Worm (Caenorhabditis elegans) whole organism, L4 larva: Measurements from ENCODE around the gene F58G6.7.

Experiments used
- F10B5.3 ChIP-seq: sonication (generic microtip); optimal IDR thresholded peaks from 2 replicates; lab custom pipeline; 2016; ENCODE audit warnings: mild to moderate bottlenecking, missing genetic modification characterization, missing compliant biosample characterization
- F26F4.8 ChIP-seq: fragments of 200-800 bp; sonication (Bioruptor generic); conservative IDR thresholded peaks from 2 replicates; pipeline ENCODE4 v1.3.6; 2022; ENCODE audit warnings: missing genetic modification characterization, missing compliant biosample characterization
- Y48G9A.11 ChIP-seq: fragments of 200-800 bp; sonication (Bioruptor generic); IDR thresholded peaks from 2 replicates; pipeline ENCODE4 v1.3.6; 2022; ENCODE audit warnings: missing genetic modification reagents, missing genetic modification characterization, missing compliant biosample characterization
- ZK337.2 ChIP-seq: fragments of 200-800 bp; sonication (Bioruptor generic); IDR thresholded peaks from 2 replicates; pipeline ENCODE4 v1.3.6; 2022; ENCODE audit warnings: missing genetic modification reagents, missing genetic modification characterization, missing compliant biosample characterization
- ama-1 ChIP-seq: fragments of 150-350 bp; optimal IDR thresholded peaks from 2 replicates; lab custom pipeline; 2014; ENCODE audit warnings: inconsistent platforms, mixed read lengths
- attf-4 ChIP-seq: sonication (generic microtip); optimal IDR thresholded peaks from 3 replicates; lab custom pipeline; 2017; ENCODE audit warnings: missing biosample characterization, missing genetic modification characterization
- ceh-28 ChIP-seq: fragments of 150-350 bp; optimal IDR thresholded peaks from 2 replicates; lab custom pipeline; 2014; ENCODE audit warnings: missing biosample characterization, missing genetic modification reagents, missing genetic modification characterization
- ces-1 ChIP-seq: fragments of 150-350 bp; sonication (generic microtip); optimal IDR thresholded peaks from 4 replicates; lab custom pipeline; 2014; ENCODE audit warnings: missing biosample characterization, missing genetic modification reagents, missing genetic modification characterization
- ctbp-1 ChIP-seq: fragments of 200-800 bp; sonication (Bioruptor generic); IDR thresholded peaks from 2 replicates; pipeline ENCODE4 v1.3.6; 2022; ENCODE audit warnings: missing genetic modification reagents, missing genetic modification characterization, missing compliant biosample characterization
- daf-8 ChIP-seq: fragments of 200-800 bp; sonication (Bioruptor generic); IDR thresholded peaks from 2 replicates; pipeline ENCODE4 v1.3.6; 2022; ENCODE audit warnings: missing genetic modification characterization, missing compliant biosample characterization
- dmd-9 ChIP-seq: fragments of 200-800 bp; sonication (Bioruptor generic); IDR thresholded peaks from 2 replicates; pipeline ENCODE4 v1.3.6; 2022; ENCODE audit warnings: missing genetic modification reagents, missing genetic modification characterization, missing compliant biosample characterization
- dve-1 ChIP-seq: sonication (generic microtip); optimal IDR thresholded peaks from 2 replicates; lab custom pipeline; 2017; ENCODE audit warnings: antibody characterized with exemption, mild to moderate bottlenecking, missing genetic modification characterization, missing compliant biosample characterization; ENCODE audit not compliant: insufficient read depth
- egl-27 ChIP-seq: sonication (generic microtip); optimal IDR thresholded peaks from 3 replicates; lab custom pipeline; 2017; ENCODE audit warnings: missing biosample characterization, missing genetic modification reagents, missing genetic modification characterization
- egl-43 ChIP-seq: fragments of 200-800 bp; sonication (Bioruptor generic); IDR thresholded peaks from 2 replicates; pipeline ENCODE4 v1.3.6; 2022; ENCODE audit warnings: missing genetic modification reagents, missing genetic modification characterization, missing compliant biosample characterization
- fos-1 ChIP-seq: fragments of 150-350 bp; optimal IDR thresholded peaks from 2 replicates; lab custom pipeline; 2014; ENCODE audit warnings: missing biosample characterization, missing genetic modification characterization
- hlh-11 ChIP-seq: fragments of 200-800 bp; sonication (Bioruptor generic); optimal IDR thresholded peaks from 2 replicates; lab custom pipeline; 2018; ENCODE audit warnings: mild to moderate bottlenecking, missing genetic modification characterization, missing compliant biosample characterization
- hlh-30 ChIP-seq: sonication (generic microtip); optimal IDR thresholded peaks from 2 replicates; lab custom pipeline; 2017; ENCODE audit warnings: antibody characterized with exemption, mild to moderate bottlenecking, missing genetic modification characterization, missing compliant biosample characterization; ENCODE audit not compliant: insufficient read depth
- lin-29 ChIP-seq: fragments of 200-800 bp; sonication (Bioruptor generic); IDR thresholded peaks from 2 replicates; pipeline ENCODE4 v1.3.6; 2022; ENCODE audit warnings: missing genetic modification reagents, missing genetic modification characterization, missing compliant biosample characterization
- lin-39 ChIP-seq: fragments of 150-350 bp; optimal IDR thresholded peaks from 2 replicates; lab custom pipeline; 2014; ENCODE audit warnings: missing biosample characterization, missing genetic modification reagents, missing genetic modification characterization
- nhr-25 ChIP-seq: sonication (generic microtip); optimal IDR thresholded peaks from 2 replicates; lab custom pipeline; 2017; ENCODE audit warnings: missing genetic modification characterization, mild to moderate bottlenecking, missing compliant biosample characterization, antibody characterized with exemption, moderate library complexity, borderline replicate concordance; ENCODE audit not compliant: insufficient read depth
- nhr-28 ChIP-seq: fragments of 150-350 bp; optimal IDR thresholded peaks from 2 replicates; lab custom pipeline; 2014; ENCODE audit warnings: missing biosample characterization, missing genetic modification characterization
- nhr-48 ChIP-seq: sonication (generic microtip); optimal IDR thresholded peaks from 2 replicates; lab custom pipeline; 2016; ENCODE audit warnings: mild to moderate bottlenecking, missing genetic modification characterization, missing compliant biosample characterization
- nhr-77 ChIP-seq: fragments of 150-350 bp; optimal IDR thresholded peaks from 2 replicates; lab custom pipeline; 2014; ENCODE audit warnings: missing biosample characterization, missing genetic modification characterization
- pqm-1 ChIP-seq: sonication (generic microtip); optimal IDR thresholded peaks from 2 replicates; lab custom pipeline; 2017; ENCODE audit warnings: missing biosample characterization, missing genetic modification characterization
- rbr-2 ChIP-seq: sonication (generic microtip); optimal IDR thresholded peaks from 2 replicates; lab custom pipeline; 2016; ENCODE audit warnings: missing genotype, missing genetic modification characterization, missing compliant biosample characterization
- saeg-2 ChIP-seq: fragments of 200-800 bp; sonication (Bioruptor generic); IDR thresholded peaks from 2 replicates; pipeline ENCODE4 v1.3.6; 2022; ENCODE audit warnings: missing genetic modification reagents, missing genetic modification characterization, missing compliant biosample characterization
- sdz-12 ChIP-seq: fragments of 200-800 bp; sonication (Bioruptor generic); optimal IDR thresholded peaks from 2 replicates; lab custom pipeline; 2018; ENCODE audit warnings: mild to moderate bottlenecking, missing genetic modification characterization, missing compliant biosample characterization
- tag-97 ChIP-seq: fragments of 200-800 bp; sonication (Bioruptor generic); IDR thresholded peaks from 2 replicates; pipeline ENCODE4 v1.3.6; 2022; ENCODE audit warnings: missing genetic modification characterization, missing compliant biosample characterization
- tra-1 ChIP-seq: fragments of 200-800 bp; sonication (Bioruptor generic); IDR thresholded peaks from 2 replicates; pipeline ENCODE4 v1.3.6; 2022; ENCODE audit warnings: missing genetic modification reagents, missing genetic modification characterization, missing compliant biosample characterization
- unc-39 ChIP-seq: sonication (generic microtip); optimal IDR thresholded peaks from 2 replicates; lab custom pipeline; 2017; ENCODE audit warnings: missing biosample characterization, missing genetic modification characterization
- unc-62 ChIP-seq, 3 experiments: fragments of 150-350 bp in 1 of 3; sonication (generic microtip); optimal IDR thresholded peaks in 2 of 3; peaks in 1 of 3; 1 replicate in 1 of 3; 2 replicates in 2 of 3; lab custom pipeline; 2014 to 2017; ENCODE audit warnings: missing biosample characterization in 3 of 3, missing genetic modification characterization in 3 of 3, missing genetic modification reagents in 3 of 3, missing genotype in 1 of 3
- zfp-3 ChIP-seq: fragments of 200-800 bp; sonication (Bioruptor generic); conservative IDR thresholded peaks from 2 replicates; pipeline ENCODE4 v1.3.6; 2022; ENCODE audit warnings: missing genetic modification reagents, missing genetic modification characterization, missing compliant biosample characterization
- ztf-7 ChIP-seq: fragments of 150-350 bp; optimal IDR thresholded peaks from 2 replicates; lab custom pipeline; 2014; ENCODE audit warnings: missing biosample characterization, missing genetic modification characterization

The F58G6.7 gene

DNA sequence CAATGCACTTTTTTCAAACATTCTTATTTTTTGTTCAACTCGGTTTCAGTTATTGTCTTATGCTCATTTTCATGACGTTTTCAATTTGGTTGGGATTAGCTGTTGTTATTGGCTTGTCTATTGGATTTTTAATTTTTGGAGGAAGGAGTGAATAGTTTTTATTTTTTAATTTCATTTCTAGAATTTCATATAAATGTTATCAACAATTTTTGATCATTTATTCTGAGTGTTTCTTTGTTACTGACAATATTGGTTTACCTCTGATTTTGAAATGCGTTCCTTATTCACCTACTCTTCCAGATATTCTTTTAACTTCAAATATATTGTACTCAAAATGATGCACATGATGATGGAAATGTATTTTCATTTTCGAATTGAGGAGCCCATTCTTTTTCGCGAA is at the start of gene F58G6.7:
TSS of gene F58G6.7 (plus strand) at position 301 of the 400 bp plus-strand sequence.
- no peak for TF ChIP-seq egl-43 (GFP tag; lab: Robert Waterston, UW)
- no peak for TF ChIP-seq sdz-12 (GFP tag; lab: Kevin White, UChicago)
- no peak for TF ChIP-seq ztf-7 (tag; lab: Kevin White, UChicago)
- TF ChIP-seq ces-1: no peak
- no peak for TF ChIP-seq hlh-30 (tag; lab: Kevin White, UChicago)
- TF ChIP-seq egl-27 (tag; lab: Kevin White, UChicago): no peak
- TF ChIP-seq tag-97 (GFP tag; lab: Robert Waterston, UW): no peak
- TF ChIP-seq nhr-77 (tag; lab: Kevin White, UChicago): no peak
- TF ChIP-seq ctbp-1 (GFP tag; lab: Robert Waterston, UW): no peak

- TF ChIP-seq zfp-3 (GFP tag; lab: Robert Waterston, UW) (no peak), hlh-11 (no peak), tra-1 (GFP tag; lab: Robert Waterston, UW) (no peak)
- TF ChIP-seq, all 104 proteins: peak for 0
These were observed 46.2 kb upstream of the F58G6.7 start for ce11 chrIV:9607945-9608344.

DNA sequence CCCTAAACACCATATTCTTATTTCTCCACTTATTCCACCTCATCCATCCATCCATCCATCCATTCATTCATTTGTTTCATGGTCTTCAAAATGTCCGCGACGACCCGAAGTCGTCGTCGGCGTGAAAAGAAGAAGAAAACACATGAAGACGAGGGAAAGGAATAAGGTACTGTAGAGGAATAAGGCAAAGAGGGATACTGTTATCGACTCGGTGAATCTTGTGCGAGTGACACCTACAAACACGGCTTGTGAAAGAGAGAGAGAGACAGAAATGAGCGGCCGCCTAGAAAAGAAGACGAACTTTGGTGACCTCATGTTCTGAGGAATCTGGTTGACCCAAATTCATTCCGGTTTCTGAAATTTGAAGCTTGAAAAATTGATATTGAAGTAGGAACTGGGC is 45.0 kb upstream of the F58G6.7 start:
- TF ChIP-seq nhr-28 (tag; lab: Kevin White, UChicago) (no peak), pqm-1 (tag; lab: Kevin White, UChicago) (no peak), lin-29 (GFP tag; lab: Robert Waterston, UW) (no peak), unc-39 (tag; lab: Kevin White, UChicago) (no peak), ceh-28 (tag; lab: Kevin White, UChicago) (no peak), rbr-2 (no peak), F10B5.3 (no peak), lin-39 (tag; lab: Kevin White, UChicago) (no peak), egl-27 (tag; lab: Kevin White, UChicago) (no peak), saeg-2 (GFP tag; lab: Robert Waterston, UW) (no peak), nhr-25 (tag; lab: Kevin White, UChicago) (no peak), daf-8 (GFP tag; lab: Robert Waterston, UW) (no peak), unc-62 (GFP tag; optimal IDR thresholded peaks at IDR 0.05 in 1 of 2; lab: Kevin White, UChicago) (no peak), unc-62 (tag; optimal IDR thresholded peaks at IDR 0.05; lab: Kevin White, UChicago) (no peak), fos-1 (tag; lab: Kevin White, UChicago) (no peak), attf-4 (tag; lab: Kevin White, UChicago) (no peak), F26F4.8 (GFP tag; lab: Robert Waterston, UW) (no peak), ama-1 (lab: Kevin White, UChicago) (no peak)

DNA sequence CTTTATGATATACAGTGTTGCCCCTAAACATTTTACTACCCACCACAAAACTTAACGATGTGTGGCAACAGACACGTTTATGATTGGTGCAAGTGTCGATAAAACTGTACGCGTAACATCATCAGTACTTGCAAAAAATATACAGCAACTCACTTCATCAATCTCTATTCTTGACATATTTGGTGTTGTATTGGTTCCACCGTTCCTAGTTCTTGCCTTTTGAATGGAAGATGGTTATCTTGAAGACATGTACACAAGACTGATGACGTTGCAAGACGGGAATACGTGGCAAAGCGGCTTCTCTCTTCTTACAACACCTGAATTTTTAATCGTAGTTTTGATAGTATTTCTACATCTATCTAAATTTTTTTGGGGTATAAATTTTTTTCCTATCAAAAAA is 43.2 kb upstream of the F58G6.7 start:
- TF ChIP-seq dmd-9 (GFP tag; lab: Robert Waterston, UW): no peak
- no peak for TF ChIP-seq fos-1 (tag; lab: Kevin White, UChicago)
- no peak for TF ChIP-seq ZK337.2 (GFP tag; lab: Robert Waterston, UW)
- TF ChIP-seq dve-1 (tag; lab: Kevin White, UChicago): no peak
- TF ChIP-seq Y48G9A.11 (GFP tag; lab: Robert Waterston, UW): no peak
- no peak for TF ChIP-seq tra-1 (GFP tag; lab: Robert Waterston, UW)
- TF ChIP-seq nhr-48 (tag; lab: Kevin White, UChicago): no peak

DNA sequence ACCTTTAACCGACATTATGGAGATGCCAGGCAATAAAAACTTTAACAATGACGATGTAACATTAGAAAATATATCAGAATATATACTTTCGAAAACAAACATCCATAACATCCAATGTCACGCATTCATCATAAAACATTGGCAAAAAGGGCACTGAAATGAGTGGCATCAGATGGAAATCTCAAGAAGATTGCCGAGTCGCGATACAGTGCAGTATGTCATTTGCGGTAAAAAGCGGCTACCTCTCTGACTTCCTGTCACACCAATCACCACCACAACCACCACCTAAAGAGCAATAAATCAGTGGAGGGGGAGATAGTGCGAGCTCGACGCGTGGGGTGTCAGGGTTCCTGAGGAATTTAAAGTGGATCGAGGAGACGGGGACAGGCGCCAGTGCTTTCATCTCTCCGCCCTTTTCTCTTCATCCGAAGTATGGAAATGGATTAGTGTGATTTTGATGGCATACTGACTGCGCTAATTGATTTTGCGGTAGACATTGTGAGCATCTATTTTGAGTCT is 41.0 kb upstream of the F58G6.7 start:
- peak in 1 of 2 experiments; percentile 44 for TF ChIP-seq unc-62 (GFP tag; optimal IDR thresholded peaks at IDR 0.05 in 1 of 2; lab: Kevin White, UChicago)
- no peak for TF ChIP-seq unc-62 (tag; optimal IDR thresholded peaks at IDR 0.05; lab: Kevin White, UChicago)
- TF ChIP-seq ceh-28 (tag; lab: Kevin White, UChicago): no peak
- TF ChIP-seq, all 104 proteins: peak for 1
